Worm (Caenorhabditis elegans) whole organism, mixed stage, embryonic: ENCODE results near the gene nep-16.

Experiments used
- blmp-1 ChIP-seq: fragments of 150-350 bp; optimal IDR thresholded peaks from 2 replicates; lab custom pipeline; 2014; ENCODE audit warnings: missing biosample characterization, missing genetic modification characterization
- ceh-39 ChIP-seq: fragments of 150-350 bp; optimal IDR thresholded peaks from 2 replicates; lab custom pipeline; 2014; ENCODE audit warnings: missing biosample characterization, missing genetic modification characterization
- ces-1 ChIP-seq: fragments of 150-350 bp; optimal IDR thresholded peaks from 2 replicates; lab custom pipeline; 2014; ENCODE audit warnings: missing biosample characterization, missing genetic modification reagents, missing genetic modification characterization
- mep-1 ChIP-seq: fragments of 150-350 bp; optimal IDR thresholded peaks from 2 replicates; lab custom pipeline; 2017; ENCODE audit warnings: missing biosample characterization, missing genetic modification reagents, missing genetic modification characterization, inconsistent platforms
- nhr-12 ChIP-seq: fragments of 150-350 bp; optimal IDR thresholded peaks from 2 replicates; lab custom pipeline; 2014; ENCODE audit warnings: missing biosample characterization, missing genetic modification characterization
- nhr-28 ChIP-seq: fragments of 150-350 bp; optimal IDR thresholded peaks from 2 replicates; lab custom pipeline; 2014; ENCODE audit warnings: missing biosample characterization, missing genetic modification characterization
- pha-4 ChIP-seq: fragments of 150-350 bp; optimal IDR thresholded peaks from 2 replicates; lab custom pipeline; 2018; ENCODE audit warnings: missing biosample characterization, missing genetic modification reagents, missing genetic modification characterization
- snpc-4 ChIP-seq: fragments of 150-350 bp; optimal IDR thresholded peaks from 2 replicates; lab custom pipeline; 2014; ENCODE audit warnings: missing biosample characterization, missing genetic modification characterization
- sptf-1 ChIP-seq: sonication (generic microtip); optimal IDR thresholded peaks from 2 replicates; lab custom pipeline; 2017; ENCODE audit warnings: mild to moderate bottlenecking, missing genetic modification characterization, moderate library complexity, missing compliant biosample characterization
- unc-39 ChIP-seq: fragments of 150-350 bp; optimal IDR thresholded peaks from 2 replicates; lab custom pipeline; 2014; ENCODE audit warnings: missing biosample characterization, missing genetic modification characterization
- unc-62 ChIP-seq: fragments of 150-350 bp; optimal IDR thresholded peaks from 2 replicates; lab custom pipeline; 2014; ENCODE audit warnings: missing biosample characterization, missing genetic modification reagents, missing genetic modification characterization

DNA sequence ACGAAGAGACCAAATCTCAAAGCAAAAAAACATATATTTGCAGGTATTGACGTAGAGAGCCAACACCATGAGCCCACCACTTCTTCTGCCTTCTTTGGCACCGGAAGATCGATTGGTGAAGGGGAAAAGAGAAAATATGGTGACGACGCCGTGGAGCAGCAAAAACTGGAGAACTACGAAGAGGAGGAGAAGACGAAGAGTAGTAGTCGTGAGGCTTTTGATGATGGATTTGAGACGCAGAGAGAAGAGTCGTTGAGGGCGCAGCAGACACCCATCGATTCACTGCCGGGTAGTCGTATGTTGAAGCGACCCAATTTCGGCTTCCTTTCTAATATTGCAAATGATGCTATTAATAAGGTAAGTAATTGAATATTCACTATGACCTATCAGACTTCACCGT is 30.3 kb downstream of the nep-16 start:
- TF ChIP-seq sptf-1 (tag; lab: Kevin White, UChicago) (peak; percentile 1), pha-4 (tag; lab: Kevin White, UChicago) (no peak), unc-62 (GFP tag; lab: Kevin White, UChicago) (no peak), nhr-12 (no peak), snpc-4 (tag; lab: Kevin White, UChicago) (no peak), nhr-28 (tag; lab: Kevin White, UChicago) (no peak), ceh-39 (tag; lab: Kevin White, UChicago) (no peak), mep-1 (tag; lab: Kevin White, UChicago) (no peak), blmp-1 (tag; lab: Kevin White, UChicago) (no peak), unc-39 (no peak), ces-1 (GFP tag; lab: Kevin White, UChicago) (peak; percentile 53)
